Worm (Caenorhabditis elegans): ENCODE measurements around the gene C14A6.5.

The C14A6.5 gene

ce11 chrV:18164758-18165157 is at the start of gene C14A6.5:
Gene C14A6.5 (minus strand): TSS chrV:18164858.
- TF ChIP-seq hlh-6 (tag; optimal IDR thresholded peaks at IDR 0.05) (no peak), T23F11.4 (GFP tag; optimal IDR thresholded peaks at IDR 0.05) (no peak), zip-5 (tag; optimal IDR thresholded peaks at IDR 0.05) (no peak)

- TF ChIP-seq ref-2 (tag; optimal IDR thresholded peaks at IDR 0.05) (no peak), sdc-2 (tag; optimal IDR thresholded peaks at IDR 0.05) (no peak), ama-1 (optimal IDR thresholded peaks at IDR 0.05) (no peak), tbx-2 (tag; optimal IDR thresholded peaks at IDR 0.05) (no peak), unc-42 (tag; optimal IDR thresholded peaks at IDR 0.05) (no peak), C08G9.2 (tag; optimal IDR thresholded peaks at IDR 0.05) (no peak), ceh-6 (GFP tag; optimal IDR thresholded peaks at IDR 0.05) (no peak), ceh-30 (tag; optimal IDR thresholded peaks at IDR 0.05) (no peak), tbx-7 (tag; optimal IDR thresholded peaks at IDR 0.05) (no peak), hlh-8 (tag; optimal IDR thresholded peaks at IDR 0.05) (no peak), nfya-1 (tag; optimal IDR thresholded peaks at IDR 0.05) (no peak), ceh-22 (tag; optimal IDR thresholded peaks at IDR 0.05) (no peak), ceh-2 (tag; optimal IDR thresholded peaks at IDR 0.05) (no peak), elt-4 (tag; optimal IDR thresholded peaks at IDR 0.05) (no peak), hlh-15 (tag; optimal IDR thresholded peaks at IDR 0.05) (no peak)
These were observed 48.2 kb upstream of the C14A6.5 start for ce11 chrV:18212848-18213247.

ce11 chrV:18209071-18209470 is 44.4 kb upstream of the C14A6.5 start, which contains the start of gene F16H6.7:
Gene F16H6.7 (minus strand): TSS chrV:18209171.
- no peak for TF ChIP-seq ceh-9 (tag; optimal IDR thresholded peaks at IDR 0.05)
- TF ChIP-seq ets-4 (tag; optimal IDR thresholded peaks at IDR 0.05) = no peak
- no peak for TF ChIP-seq hlh-6 (tag; optimal IDR thresholded peaks at IDR 0.05)
- TF ChIP-seq ceh-34 (tag; optimal IDR thresholded peaks at IDR 0.05) = no peak
- no peak for TF ChIP-seq pha-2 (tag; optimal IDR thresholded peaks at IDR 0.05)
- TF ChIP-seq sdc-2 (tag; optimal IDR thresholded peaks at IDR 0.05) = no peak
- TF ChIP-seq tbx-2 (tag; optimal IDR thresholded peaks at IDR 0.05) = no peak
- no peak for TF ChIP-seq Y22D7AL.16 (tag; optimal IDR thresholded peaks at IDR 0.05)
- TF ChIP-seq fax-1 (tag; optimal IDR thresholded peaks at IDR 0.05) = no peak
- TF ChIP-seq hlh-15 (tag; optimal IDR thresholded peaks at IDR 0.05) = no peak
- no peak for TF ChIP-seq zip-5 (tag; optimal IDR thresholded peaks at IDR 0.05)

ce11 chrV:18198421-18198820 is 33.8 kb upstream of the C14A6.5 start, which contains the start of gene F16H6.4:
Gene F16H6.4 (plus strand): TSS chrV:18198721.
- TF ChIP-seq ceh-30 (tag; optimal IDR thresholded peaks at IDR 0.05) = no peak
- no peak for TF ChIP-seq tbx-7 (tag; optimal IDR thresholded peaks at IDR 0.05)
- TF ChIP-seq ceh-22 (tag; optimal IDR thresholded peaks at IDR 0.05) = no peak
- no peak for TF ChIP-seq nhr-11 (tag; optimal IDR thresholded peaks at IDR 0.05)
- TF ChIP-seq zip-5 (tag; optimal IDR thresholded peaks at IDR 0.05) = no peak
- no peak for TF ChIP-seq hlh-15 (tag; optimal IDR thresholded peaks at IDR 0.05)
- TF ChIP-seq eyg-1 (tag; optimal IDR thresholded peaks at IDR 0.05) = no peak
- no peak for TF ChIP-seq ceh-6 (GFP tag; optimal IDR thresholded peaks at IDR 0.05)
- TF ChIP-seq lin-11 (tag; optimal IDR thresholded peaks at IDR 0.05) = no peak
- TF ChIP-seq dve-1 (tag; optimal IDR thresholded peaks at IDR 0.05) = no peak
- TF ChIP-seq pat-9 (tag; optimal IDR thresholded peaks at IDR 0.05) = no peak
- TF ChIP-seq unc-55 (GFP tag; optimal IDR thresholded peaks at IDR 0.05) = no peak
- TF ChIP-seq fkh-10 (GFP tag; optimal IDR thresholded peaks at IDR 0.05) = no peak
- TF ChIP-seq unc-3 (GFP tag; conservative IDR thresholded peaks at IDR 0.05) = no peak
- no peak for TF ChIP-seq unc-3 (tag; optimal IDR thresholded peaks at IDR 0.05)
- TF ChIP-seq sox-4 (tag; optimal IDR thresholded peaks at IDR 0.05) = no peak
- no peak for TF ChIP-seq nfya-1 (tag; optimal IDR thresholded peaks at IDR 0.05)

ce11 chrV:18195006-18195405 is 30.3 kb upstream of the C14A6.5 start, which contains the start of gene F16H6.3:
Gene F16H6.3 (plus strand): TSS chrV:18195306.
- TF ChIP-seq pat-9 (tag; optimal IDR thresholded peaks at IDR 0.05) = no peak
- TF ChIP-seq Y22D7AL.16 (tag; optimal IDR thresholded peaks at IDR 0.05) = no peak
- no peak for TF ChIP-seq ceh-6 (GFP tag; optimal IDR thresholded peaks at IDR 0.05)
- no peak for TF ChIP-seq pha-2 (tag; optimal IDR thresholded peaks at IDR 0.05)
- no peak for TF ChIP-seq mec-3 (tag; optimal IDR thresholded peaks at IDR 0.05; ENCODE audit: borderline replicate concordance)
- no peak for TF ChIP-seq ceh-30 (tag; optimal IDR thresholded peaks at IDR 0.05)
- TF ChIP-seq T23F11.4 (GFP tag; optimal IDR thresholded peaks at IDR 0.05) = no peak
- TF ChIP-seq syd-9 (tag; optimal IDR thresholded peaks at IDR 0.05) = no peak
- TF ChIP-seq unc-55 (GFP tag; optimal IDR thresholded peaks at IDR 0.05) = no peak
- TF ChIP-seq hlh-6 (tag; optimal IDR thresholded peaks at IDR 0.05) = no peak
- TF ChIP-seq madf-2 (tag; optimal IDR thresholded peaks at IDR 0.05) = no peak
- TF ChIP-seq ttx-3 (tag; optimal IDR thresholded peaks at IDR 0.05) = no peak
- TF ChIP-seq ztf-16 (tag; optimal IDR thresholded peaks at IDR 0.05) = no peak
- TF ChIP-seq ceh-18 (tag; optimal IDR thresholded peaks at IDR 0.05) = no peak
- TF ChIP-seq pha-4 (tag; optimal IDR thresholded peaks at IDR 0.05) = no peak
- no peak for TF ChIP-seq gmeb-2 (tag; optimal IDR thresholded peaks at IDR 0.05)
- TF ChIP-seq K02D7.2 (tag; optimal IDR thresholded peaks at IDR 0.05) = no peak
- no peak for TF ChIP-seq ceh-9 (tag; optimal IDR thresholded peaks at IDR 0.05)
- TF ChIP-seq K09A11.1 (tag; optimal IDR thresholded peaks at IDR 0.05; ENCODE audit: insufficient read depth) = no peak
